Fruit fly (Drosophila melanogaster) whole organism, larva: Measurements from ENCODE around the gene CG3598.

ENCODE experiments used
- noc ChIP-seq: fragments of 200-800 bp; sonication (Bioruptor generic); optimal IDR thresholded peaks from 3 replicates; lab custom pipeline; 2019; ENCODE audit warnings: missing biosample characterization, mild to moderate bottlenecking, missing genetic modification characterization, moderate library complexity

The CG3598 gene

DNA sequence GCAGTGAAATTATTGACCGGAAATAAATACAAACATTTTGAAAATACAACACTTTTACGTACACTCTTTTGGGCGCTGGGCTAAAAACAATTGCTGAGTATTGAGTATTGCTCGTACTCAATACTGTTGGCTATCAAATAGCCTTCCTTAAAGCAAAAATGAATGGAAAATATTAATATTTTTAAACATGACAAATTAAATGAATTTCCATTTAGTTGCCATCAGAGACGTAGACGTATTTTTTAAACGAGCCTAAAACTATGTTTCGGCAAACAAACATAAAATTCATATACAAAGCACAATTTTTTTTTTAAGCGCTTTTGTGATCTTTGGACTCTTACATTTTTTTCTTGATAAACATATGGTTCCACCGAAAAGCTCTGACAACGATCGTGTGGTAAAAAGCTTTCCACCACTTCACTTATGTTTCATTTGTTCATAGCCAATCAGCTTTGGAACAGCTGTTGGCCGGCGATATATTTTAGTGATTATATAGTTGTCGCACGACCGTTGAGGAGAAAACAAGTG, 10.8 kb downstream of the CG3598 start, which contains the start of gene CG3603:
Gene CG3603 (plus strand): TSS at position 490 of the 528 bp plus-strand sequence.
- TF ChIP-seq noc: no peak

DNA sequence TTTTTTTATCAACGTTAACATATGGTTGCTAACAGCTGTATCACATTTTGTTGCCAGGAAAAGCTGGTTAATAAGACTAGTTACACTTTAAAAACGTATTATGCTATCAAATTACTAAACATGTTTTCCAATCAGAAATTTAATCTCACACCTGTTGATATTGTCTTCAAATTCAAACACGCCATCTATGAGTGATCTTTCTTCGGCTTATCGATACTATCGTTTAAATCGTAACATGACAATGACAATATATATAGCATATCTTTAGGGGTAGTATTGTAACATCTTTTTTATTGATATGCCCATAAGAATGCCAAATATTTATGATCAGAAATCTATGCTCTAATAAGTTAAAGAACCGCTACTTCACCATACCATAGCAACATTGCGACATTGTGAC, 12.3 kb downstream of the CG3598 start:
- no peak for TF ChIP-seq noc

DNA sequence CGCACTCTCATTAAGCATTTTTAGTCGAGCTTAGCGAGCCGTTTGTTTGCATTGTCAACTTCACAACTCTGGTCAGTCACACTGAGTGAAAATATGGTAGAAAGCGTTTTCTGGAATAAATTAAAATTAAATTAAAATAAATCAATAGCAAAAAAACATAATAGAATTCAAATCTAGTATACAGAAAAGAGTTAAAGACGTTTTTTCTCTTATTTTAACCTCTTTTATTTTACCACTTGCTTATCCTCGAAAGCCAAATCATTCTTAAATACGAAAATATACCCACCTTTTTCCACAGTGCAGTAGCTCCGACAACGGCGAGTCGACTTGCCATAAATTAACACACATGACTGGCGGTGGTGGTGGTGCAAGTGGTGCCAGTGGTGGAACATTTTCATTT, 14.8 kb downstream of the CG3598 start:
- TF ChIP-seq noc: no peak

DNA sequence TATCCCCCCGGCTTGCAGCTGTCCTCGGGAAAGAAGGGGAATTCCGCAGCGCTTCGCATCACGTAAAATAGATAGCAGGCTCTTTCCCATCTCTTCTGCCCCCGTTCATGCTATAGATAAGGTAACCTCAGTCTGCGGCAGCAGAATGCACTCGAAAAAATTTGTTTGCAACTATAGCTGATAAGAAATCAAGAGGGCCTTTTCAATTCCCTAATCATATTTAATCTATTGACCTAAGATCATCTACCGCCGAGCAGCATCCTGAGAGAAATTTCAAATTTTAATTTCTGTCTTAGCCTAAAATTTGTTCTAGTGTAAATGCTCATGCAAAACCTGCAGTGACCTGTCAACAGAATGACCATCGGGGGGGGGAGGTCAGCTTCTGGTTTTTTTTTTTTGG, 19.8 kb downstream of the CG3598 start:
- TF ChIP-seq noc: no peak

DNA sequence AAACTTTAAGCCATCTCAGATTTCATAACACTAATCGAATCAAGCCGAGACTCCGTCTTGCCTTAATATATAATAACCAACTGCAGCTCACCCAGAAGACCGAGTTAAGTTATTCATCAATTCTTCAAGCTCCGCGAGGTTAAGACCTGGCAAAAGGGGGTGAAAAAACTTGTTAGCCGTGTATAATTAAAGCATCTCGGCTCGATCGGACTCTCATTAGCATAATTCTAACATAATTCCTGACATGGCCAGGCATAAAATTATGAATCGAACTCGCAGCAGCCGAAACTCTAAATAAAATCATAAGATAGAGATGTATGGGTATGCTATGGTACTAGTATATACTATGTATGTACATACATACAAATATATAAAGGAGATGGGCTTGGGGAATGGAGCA, 26.3 kb downstream of the CG3598 start:
- no peak for TF ChIP-seq noc

DNA sequence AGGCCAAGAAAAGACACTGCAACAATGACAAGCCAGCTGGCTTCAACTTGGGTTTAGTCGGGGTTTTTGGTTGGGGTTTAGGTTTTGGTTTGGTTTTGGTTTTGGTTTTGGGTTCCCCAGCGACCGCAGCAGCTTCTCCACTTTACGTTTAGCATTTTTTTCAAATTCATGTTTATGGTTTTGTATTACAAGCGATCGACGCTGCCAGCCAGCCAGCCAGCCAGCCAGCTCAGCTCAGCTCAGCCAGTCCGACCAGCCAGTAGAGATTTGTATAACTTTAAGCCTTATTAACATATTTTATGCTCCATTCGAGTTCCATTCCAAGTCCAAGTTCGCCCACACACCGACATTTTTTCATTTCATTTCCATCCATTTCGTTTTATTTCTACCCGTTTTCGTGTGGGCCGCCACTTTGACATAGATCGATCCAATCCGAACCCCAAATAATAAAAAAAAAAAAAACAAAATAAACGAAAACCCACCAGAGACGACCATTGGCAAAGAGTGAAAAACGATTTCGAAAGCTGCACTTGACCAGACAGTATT, 27.0 kb downstream of the CG3598 start:
- TF ChIP-seq noc: no peak

DNA sequence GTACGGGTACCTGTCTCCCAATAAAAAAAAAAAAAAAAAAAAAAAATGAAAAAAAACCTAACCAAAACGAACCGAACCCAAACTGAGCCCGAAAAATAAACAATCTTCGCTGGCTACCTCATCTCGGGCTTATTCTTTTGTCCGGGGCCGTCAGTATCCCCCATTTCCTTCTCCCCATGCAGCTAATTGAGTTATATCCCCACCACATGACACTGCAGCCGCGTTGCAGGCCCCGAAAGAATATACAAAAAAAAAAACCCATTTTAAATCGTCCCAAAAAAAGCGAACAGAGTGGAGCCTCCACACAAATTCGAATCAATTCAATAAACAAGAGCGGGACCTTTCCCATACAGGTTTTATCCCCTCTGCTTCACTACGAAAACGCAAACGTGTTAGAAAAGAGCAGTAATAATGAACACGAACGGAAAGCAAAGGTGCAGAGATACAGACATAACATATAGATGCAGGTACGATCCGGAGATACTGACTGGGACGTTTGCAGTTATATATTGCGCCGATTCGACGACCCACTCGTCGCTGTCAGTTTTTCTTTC, 27.9 kb downstream of the CG3598 start:
- no peak for TF ChIP-seq noc

DNA sequence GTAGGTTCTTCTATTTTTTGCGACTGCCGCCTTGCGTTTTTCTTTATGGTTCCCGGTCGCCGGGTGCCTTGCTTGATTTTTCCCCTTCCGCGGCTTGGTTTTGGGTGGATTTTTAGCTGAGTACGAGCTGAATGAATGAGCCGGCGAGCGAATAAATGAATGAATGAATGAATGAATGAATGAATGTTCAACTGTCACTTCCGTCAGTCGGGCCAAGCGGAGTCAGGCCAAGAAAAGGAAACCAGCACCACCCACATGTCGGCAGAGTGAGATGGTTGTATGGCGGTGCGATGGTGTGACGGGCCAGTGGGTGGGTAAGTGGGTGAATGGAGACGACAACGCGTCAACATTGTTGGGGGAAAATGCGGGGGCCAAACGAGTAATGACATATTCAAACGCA, 32.2 kb downstream of the CG3598 start:
- TF ChIP-seq noc: no peak

DNA sequence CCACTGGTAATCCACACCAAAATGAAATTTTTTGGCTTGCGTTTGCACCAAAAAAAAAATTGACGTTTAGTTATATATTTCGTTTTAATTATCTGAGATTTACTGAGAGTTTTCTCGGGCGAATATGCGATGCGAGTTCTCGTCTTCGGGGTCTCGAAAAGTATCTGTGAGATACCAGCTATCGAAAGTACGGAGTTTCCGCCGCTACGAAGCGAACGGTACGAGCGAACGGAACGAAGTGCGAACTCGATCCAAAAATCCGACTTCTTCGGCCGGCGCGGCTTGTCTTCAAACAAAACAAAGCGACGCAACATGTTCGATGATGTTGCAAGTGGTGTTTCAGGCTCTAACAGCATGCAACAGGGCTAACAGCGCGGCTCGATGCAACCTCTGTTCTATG, 36.8 kb downstream of the CG3598 start, which contains the start of gene rst:
Gene rst (minus strand): TSS at position 242 of the 400 bp plus-strand sequence.
- no peak for TF ChIP-seq noc

DNA sequence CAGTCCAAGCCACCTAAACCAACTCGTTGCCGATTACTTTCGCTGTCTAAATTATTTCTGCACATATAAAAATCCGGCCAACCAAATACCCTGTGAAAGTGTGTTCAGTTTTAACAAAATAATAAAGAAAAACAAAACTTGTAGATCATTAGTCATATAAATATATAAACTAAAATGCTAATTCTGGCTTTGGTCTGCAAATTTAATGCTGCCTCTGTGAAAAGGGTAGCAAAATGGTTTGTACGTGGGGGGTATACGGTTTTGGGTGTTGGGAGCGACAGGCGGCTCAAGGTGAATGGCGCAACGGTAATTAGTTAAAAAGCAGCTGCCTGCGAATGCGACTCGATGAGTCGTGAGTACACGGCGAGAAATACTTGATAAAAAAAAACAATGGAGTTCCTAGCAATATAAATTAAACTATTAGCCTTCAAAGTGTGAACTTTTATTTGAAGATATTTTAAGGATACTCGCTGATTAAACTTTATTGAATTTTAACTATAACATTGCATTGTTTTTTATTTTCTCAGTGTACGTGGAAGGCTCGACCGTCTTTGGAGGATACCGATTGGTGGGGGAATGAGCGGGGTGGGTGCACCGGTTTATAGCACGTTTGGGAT, 41.1 kb downstream of the CG3598 start:
- no peak for TF ChIP-seq noc

DNA sequence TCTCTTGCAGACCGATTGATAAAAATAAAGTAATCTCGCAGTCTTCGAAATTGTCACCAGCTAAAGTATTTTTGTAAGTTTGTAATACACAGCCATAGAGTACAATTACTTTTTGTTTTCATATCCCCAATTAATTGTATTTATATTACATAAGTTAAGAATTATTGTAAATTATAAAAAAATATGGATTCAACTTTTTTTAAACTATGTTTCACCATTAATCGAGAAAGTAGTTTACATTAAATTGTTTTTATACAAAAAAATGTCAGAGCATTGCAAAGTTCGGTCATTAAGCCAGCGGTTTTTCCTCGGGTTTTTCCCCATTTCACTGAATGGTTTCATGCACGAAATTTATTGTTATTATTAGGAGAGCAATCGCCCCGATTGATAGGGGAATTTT, 43.5 kb downstream of the CG3598 start:
- TF ChIP-seq noc: no peak

DNA sequence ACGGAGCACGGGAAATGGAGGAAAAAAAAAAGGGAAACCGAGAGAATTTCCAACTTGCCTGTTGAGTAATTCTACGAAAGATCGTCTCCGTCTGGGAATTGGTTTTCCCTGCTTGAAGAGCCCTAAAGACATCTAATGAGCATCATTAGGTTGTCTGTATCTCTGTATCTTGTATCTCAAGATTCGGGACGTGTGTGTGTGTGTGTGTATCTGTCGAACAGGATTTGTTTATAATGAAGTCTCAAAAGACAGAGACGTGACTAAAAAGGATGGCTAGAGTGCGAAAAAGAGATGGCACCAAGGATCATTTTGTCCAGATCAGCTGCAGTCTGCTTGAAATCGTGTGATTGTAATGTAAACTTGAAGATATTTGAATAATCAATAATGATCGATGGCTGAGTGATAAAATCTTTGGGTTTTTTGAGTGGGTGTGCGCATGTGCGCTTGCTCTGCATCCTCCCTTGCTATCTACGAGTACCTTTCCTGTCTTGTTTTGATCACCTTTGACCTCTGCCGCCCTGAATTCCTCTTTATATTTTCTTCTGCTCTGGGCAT, 45.7 kb downstream of the CG3598 start:
- no peak for TF ChIP-seq noc

DNA sequence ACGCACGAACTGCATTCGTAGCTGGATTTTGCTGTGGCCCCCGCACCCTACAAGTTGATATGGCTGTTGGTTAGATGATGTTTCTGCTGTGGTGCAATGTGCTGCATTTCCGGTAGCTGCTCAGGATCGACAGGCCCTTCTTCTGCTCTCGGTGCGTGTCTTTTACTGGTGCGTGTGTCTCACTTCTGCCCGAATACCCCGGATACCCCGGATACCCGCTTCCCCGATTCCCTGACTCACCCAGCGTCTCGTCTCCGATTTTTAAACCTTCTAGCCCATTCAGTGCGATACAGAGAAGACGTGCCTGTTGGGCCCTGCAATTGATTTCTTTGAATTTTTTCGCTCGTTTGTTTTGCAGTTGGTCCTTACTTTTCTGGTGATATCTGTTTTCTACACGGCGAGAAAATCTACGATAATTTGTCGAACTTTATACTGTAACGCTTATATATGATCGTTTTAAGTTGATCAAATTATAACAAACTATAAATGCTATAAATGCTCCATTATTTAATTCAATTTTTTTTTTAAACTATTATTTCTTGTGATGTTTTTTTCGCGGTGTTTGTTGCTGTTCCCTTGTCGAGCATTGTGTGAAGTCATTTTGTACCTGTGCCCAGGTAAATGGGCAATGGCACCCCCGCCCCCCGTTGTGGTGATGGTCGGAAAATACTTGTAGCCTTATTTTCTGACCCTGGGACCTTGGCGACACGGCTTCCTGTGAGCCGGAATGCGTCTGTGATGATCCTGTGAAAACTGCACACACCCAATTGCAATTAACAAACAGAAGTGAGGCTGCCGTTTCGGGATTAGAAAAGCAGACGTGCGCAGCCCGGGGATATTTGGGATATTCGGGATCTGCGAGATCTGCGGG, 48.3 kb downstream of the CG3598 start:
- no peak for TF ChIP-seq noc

DNA sequence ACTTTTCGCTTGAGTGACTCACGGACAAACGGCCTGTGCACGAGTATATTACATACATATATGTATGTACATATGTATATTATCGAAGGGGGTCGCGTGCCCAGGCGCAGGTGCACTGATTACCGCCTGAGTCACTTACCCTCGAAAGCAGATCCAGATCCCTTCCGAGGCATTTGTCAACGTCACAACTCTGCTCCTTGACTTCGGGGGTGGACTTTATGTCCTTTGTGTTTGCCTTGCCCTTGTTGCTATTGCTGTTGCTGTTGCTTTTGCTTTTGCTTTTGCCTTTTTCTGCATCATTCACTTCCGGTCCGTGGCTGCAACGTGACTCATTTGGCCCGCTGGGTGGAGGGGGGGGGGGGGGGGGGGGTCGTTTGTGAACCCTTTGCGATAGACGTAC, 50.5 kb downstream of the CG3598 start:
- TF ChIP-seq noc: no peak
